Fruit fly (Drosophila melanogaster) S2 (cell line): ENCODE results near the gene CG11983.

Experiments used
- CG8478 ChIP-seq: fragments of >200 bp; optimal IDR thresholded peaks from 2 replicates; lab custom pipeline; 2018
- CTCF ChIP-seq, 2 experiments: fragments of >200 bp; optimal IDR thresholded peaks; 2 replicates each; lab custom pipeline; 2018

DNA sequence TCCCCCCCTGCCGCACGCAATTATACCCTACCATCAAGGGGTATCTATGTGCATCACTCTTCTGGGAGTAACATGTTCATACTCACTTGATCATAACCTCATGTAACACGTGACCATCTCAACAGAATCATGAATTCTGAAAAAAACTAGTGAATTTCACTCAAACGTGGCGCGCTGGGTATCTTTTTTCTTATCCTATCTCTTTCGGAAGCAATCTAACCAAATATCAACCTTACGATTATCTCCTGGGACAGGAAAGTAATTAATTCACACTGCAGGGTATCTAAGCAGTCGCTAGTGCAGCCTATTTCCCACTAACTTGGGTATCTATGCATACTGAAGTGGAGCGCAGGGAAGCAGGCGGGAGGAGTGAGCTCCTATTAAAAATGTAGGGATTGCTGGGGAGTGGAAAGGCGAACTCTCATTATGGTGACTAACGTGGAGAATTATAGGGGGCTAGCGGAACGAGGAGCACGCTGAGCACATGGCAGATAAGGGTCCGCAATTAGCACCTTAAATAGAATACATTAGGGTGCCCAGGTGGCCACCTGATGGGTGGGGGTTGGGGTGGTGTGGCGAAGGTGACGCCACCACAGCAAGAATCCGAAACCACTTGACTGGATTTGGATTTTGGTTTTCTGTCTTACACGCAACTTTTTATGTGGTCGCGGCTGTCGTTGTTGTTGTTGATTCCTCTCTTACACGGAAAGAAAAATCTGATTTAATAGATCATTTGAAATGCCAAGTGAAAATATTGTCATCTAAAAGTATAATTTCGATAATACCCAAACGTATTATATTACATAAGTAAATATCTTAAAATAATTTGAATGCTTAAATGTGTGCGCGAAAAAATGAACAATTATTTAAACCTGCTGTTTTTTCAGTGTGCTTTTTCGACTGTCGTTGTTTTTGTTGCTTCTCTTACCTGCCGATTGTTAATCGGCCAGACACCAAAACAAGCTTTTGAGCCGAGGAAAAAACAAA lies 47.3 kb downstream of the CG11983 start:
- no peak for TF ChIP-seq CTCF (optimal IDR thresholded peaks at IDR 0.05; lab: Kevin White, UChicago)
- TF ChIP-seq CG8478 (lab: Kevin White, UChicago): no peak
